Fruit fly (Drosophila melanogaster) whole organism, adult: ENCODE results near the gene CG9922.

Experiments
- CG11617 ChIP-seq: fragments of 200-800 bp; sonication (Bioruptor generic); optimal IDR thresholded peaks from 2 replicates; lab custom pipeline; 2017; ENCODE audit warnings: mild to moderate bottlenecking, missing biosample characterization, missing genetic modification reagents, missing genetic modification characterization
- CG12768 ChIP-seq: fragments of 200-800 bp; sonication (Bioruptor generic); optimal IDR thresholded peaks from 2 replicates; lab custom pipeline; 2017; ENCODE audit warnings: missing biosample characterization, missing genetic modification characterization, mild to moderate bottlenecking, moderate library complexity, missing genetic modification reagents
- CG14711 ChIP-seq: fragments of 200-800 bp; sonication (Bioruptor generic); optimal IDR thresholded peaks from 2 replicates; lab custom pipeline; 2018; ENCODE audit warnings: missing biosample characterization, mild to moderate bottlenecking, missing genetic modification characterization, moderate library complexity
- CG1620 ChIP-seq: fragments of 200-800 bp; sonication (Bioruptor generic); optimal IDR thresholded peaks from 2 replicates; lab custom pipeline; 2016; ENCODE audit warnings: missing biosample characterization, missing genetic modification characterization
- CG33017 ChIP-seq: fragments of 200-800 bp; sonication (Bioruptor generic); optimal IDR thresholded peaks from 2 replicates; lab custom pipeline; 2018; ENCODE audit warnings: missing biosample characterization, mild to moderate bottlenecking, missing genetic modification characterization, moderate library complexity
- CG5204 ChIP-seq: fragments of 200-800 bp; sonication (Bioruptor generic); optimal IDR thresholded peaks from 2 replicates; lab custom pipeline; 2016; ENCODE audit warnings: missing biosample characterization, missing genetic modification characterization
- CG7045 ChIP-seq: fragments of 200-800 bp; sonication (Bioruptor generic); optimal IDR thresholded peaks from 2 replicates; lab custom pipeline; 2017; ENCODE audit warnings: missing biosample characterization, mild to moderate bottlenecking, missing genetic modification characterization
- CG7101 ChIP-seq: fragments of 200-800 bp; sonication (Bioruptor generic); optimal IDR thresholded peaks from 2 replicates; lab custom pipeline; 2018; ENCODE audit warnings: missing biosample characterization, mild to moderate bottlenecking, missing genetic modification characterization, moderate library complexity
- Clk ChIP-seq: fragments of 200-800 bp; sonication (Bioruptor generic); optimal IDR thresholded peaks from 2 replicates; lab custom pipeline; 2017; ENCODE audit warnings: missing biosample characterization, missing genetic modification characterization
- Crg-1 ChIP-seq: fragments of 200-800 bp; sonication (Bioruptor generic); optimal IDR thresholded peaks from 2 replicates; lab custom pipeline; 2016; ENCODE audit warnings: missing biosample characterization, missing genetic modification characterization
- Hr96 ChIP-seq: fragments of 200-800 bp; sonication (Bioruptor generic); optimal IDR thresholded peaks from 2 replicates; lab custom pipeline; 2016; ENCODE audit warnings: missing biosample characterization, missing genetic modification characterization
- Mnt ChIP-seq: fragments of 200-800 bp; sonication (Bioruptor generic); optimal IDR thresholded peaks from 2 replicates; lab custom pipeline; 2016; ENCODE audit warnings: missing biosample characterization, mild to moderate bottlenecking, missing genetic modification characterization
- bab1 ChIP-seq: fragments of 200-800 bp; sonication (Bioruptor generic); optimal IDR thresholded peaks from 3 replicates; lab custom pipeline; 2019; ENCODE audit warnings: missing biosample characterization, mild to moderate bottlenecking, missing genetic modification characterization, moderate library complexity
- cic ChIP-seq: fragments of 200-800 bp; sonication (Bioruptor generic); optimal IDR thresholded peaks from 2 replicates; lab custom pipeline; 2017; ENCODE audit warnings: missing biosample characterization, mild to moderate bottlenecking, missing genetic modification characterization, moderate library complexity
- cnc ChIP-seq, 2 experiments: fragments of >200 bp; optimal IDR thresholded peaks; 2 replicates each; lab custom pipeline; 2017
- kay ChIP-seq: fragments of 200-800 bp; sonication (Bioruptor generic); peaks from one replicate; lab custom pipeline; 2016; ENCODE audit warnings: missing biosample characterization, missing genetic modification characterization, borderline replicate concordance
- ovo ChIP-seq: fragments of 200-800 bp; sonication (Bioruptor generic); optimal IDR thresholded peaks from 2 replicates; lab custom pipeline; 2016; ENCODE audit warnings: missing biosample characterization, missing genetic modification characterization
- pad ChIP-seq: fragments of 200-800 bp; sonication (Bioruptor generic); optimal IDR thresholded peaks from 3 replicates; lab custom pipeline; 2017; ENCODE audit warnings: missing biosample characterization, missing genetic modification characterization, mild to moderate bottlenecking, moderate library complexity, missing genetic modification reagents
- tj ChIP-seq: fragments of 200-800 bp; sonication (Bioruptor generic); optimal IDR thresholded peaks from 3 replicates; lab custom pipeline; 2017; ENCODE audit warnings: missing biosample characterization, mild to moderate bottlenecking, missing genetic modification characterization, moderate library complexity
- toe ChIP-seq: fragments of 200-800 bp; sonication (Bioruptor generic); optimal IDR thresholded peaks from 2 replicates; lab custom pipeline; 2016; ENCODE audit warnings: missing biosample characterization, missing genetic modification characterization

CG9922 gene

DNA sequence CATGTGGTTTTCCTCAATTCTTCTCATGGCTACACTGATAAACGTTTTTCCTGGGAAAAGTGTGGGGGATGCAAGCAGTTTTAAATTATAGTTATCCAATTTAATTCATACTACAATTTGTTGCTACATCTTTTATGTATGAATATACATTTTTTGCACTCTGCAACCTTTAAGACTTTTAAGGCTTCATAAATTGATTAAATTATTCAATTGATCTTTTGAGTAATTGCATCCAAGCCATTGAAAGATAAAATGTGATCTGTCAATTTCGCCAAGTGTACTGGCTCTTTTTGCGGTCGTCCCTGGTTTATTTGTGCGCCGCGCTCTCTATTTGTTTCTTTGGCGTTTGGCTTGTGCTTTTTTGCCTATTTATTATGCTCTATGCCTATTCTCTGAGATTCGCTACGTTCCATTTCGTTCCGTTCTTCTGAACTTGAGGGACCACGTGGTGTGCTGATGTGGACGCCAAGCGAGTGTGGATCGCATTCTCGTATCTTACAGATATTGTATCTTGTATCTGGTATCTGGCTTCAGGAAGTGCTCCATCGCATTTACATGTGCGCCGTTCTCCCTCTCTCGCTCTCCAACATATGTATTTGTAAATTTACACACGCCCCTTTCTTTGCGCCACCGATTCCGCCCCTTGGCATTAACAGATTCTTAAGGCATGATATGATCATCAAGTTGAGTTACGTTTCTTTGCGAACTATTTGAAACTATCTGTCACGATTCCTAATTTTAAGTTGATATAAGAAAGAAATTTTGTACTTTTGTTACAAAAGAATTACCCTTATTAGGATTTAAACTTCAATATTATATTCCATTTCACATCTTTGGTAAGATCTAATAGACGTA, 16.2 kb upstream of the CG9922 start:
- TF ChIP-seq tj (no peak), cic (GFP tag; lab: Kevin White, UChicago) (no peak), cnc (optimal IDR thresholded peaks at IDR 0.05; lab: Kevin White, UChicago) (no peak), ovo (no peak), CG7101 (tag; lab: Kevin White, UChicago) (peak; percentile 75), CG33017 (tag; lab: Kevin White, UChicago) (peak; percentile 74), kay (GFP tag; lab: Kevin White, UChicago) (peak; percentile 6), CG7045 (peak; percentile 84), CG14711 (tag; lab: Kevin White, UChicago) (peak; percentile 61), Clk (GFP tag; lab: Kevin White, UChicago) (peak; percentile 24), CG12768 (GFP tag; lab: Kevin White, UChicago) (peak; percentile 66), CG5204 (GFP tag; lab: Kevin White, UChicago) (peak; percentile 83), Hr96 (peak; percentile 71), CG11617 (peak; percentile 58), Mnt (GFP tag; lab: Kevin White, UChicago) (peak; percentile 81), pad (GFP tag; lab: Kevin White, UChicago) (peak; percentile 49), CG1620 (GFP tag; lab: Kevin White, UChicago) (no peak), bab1 (GFP tag; lab: Kevin White, UChicago) (no peak), toe (GFP tag; lab: Kevin White, UChicago) (peak; percentile 62), Crg-1 (GFP tag; lab: Kevin White, UChicago) (peak; percentile 14)

DNA sequence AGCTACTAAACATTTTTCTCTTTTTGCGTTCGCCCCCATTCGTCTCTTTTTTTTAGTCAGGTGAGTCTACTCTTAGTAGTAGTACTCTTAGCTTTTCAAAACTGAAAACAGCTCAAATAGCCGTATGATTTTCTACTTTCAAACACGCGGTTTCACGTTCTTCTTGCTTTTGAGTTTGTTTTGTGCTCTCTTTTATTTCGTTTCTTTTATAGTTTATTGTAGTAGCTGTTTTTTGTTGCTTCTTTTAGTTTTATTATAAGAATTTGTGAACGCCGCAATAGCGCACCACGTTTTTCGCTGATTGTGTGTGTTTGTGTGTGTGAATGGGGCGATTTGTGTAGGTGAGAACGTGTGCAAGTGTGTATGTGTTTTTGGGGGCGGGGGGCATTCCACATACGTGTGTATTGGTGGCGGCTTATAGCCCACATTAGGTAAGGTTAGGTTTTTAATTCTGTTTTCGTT, 15.2 kb upstream of the CG9922 start:
- TF ChIP-seq Crg-1 (GFP tag; lab: Kevin White, UChicago) (no peak), pad (GFP tag; lab: Kevin White, UChicago) (peak; percentile 6), bab1 (GFP tag; lab: Kevin White, UChicago) (peak; percentile 16), CG33017 (tag; lab: Kevin White, UChicago) (peak; percentile 33), CG11617 (peak; percentile 3), kay (GFP tag; lab: Kevin White, UChicago) (peak; percentile 97), CG5204 (GFP tag; lab: Kevin White, UChicago) (no peak), Hr96 (peak; percentile 47), Mnt (GFP tag; lab: Kevin White, UChicago) (peak; percentile 97), tj (peak; percentile 92), cic (GFP tag; lab: Kevin White, UChicago) (peak; percentile 99), CG1620 (GFP tag; lab: Kevin White, UChicago) (no peak), CG7101 (tag; lab: Kevin White, UChicago) (peak; percentile 17), CG12768 (GFP tag; lab: Kevin White, UChicago) (peak; percentile 50)

DNA sequence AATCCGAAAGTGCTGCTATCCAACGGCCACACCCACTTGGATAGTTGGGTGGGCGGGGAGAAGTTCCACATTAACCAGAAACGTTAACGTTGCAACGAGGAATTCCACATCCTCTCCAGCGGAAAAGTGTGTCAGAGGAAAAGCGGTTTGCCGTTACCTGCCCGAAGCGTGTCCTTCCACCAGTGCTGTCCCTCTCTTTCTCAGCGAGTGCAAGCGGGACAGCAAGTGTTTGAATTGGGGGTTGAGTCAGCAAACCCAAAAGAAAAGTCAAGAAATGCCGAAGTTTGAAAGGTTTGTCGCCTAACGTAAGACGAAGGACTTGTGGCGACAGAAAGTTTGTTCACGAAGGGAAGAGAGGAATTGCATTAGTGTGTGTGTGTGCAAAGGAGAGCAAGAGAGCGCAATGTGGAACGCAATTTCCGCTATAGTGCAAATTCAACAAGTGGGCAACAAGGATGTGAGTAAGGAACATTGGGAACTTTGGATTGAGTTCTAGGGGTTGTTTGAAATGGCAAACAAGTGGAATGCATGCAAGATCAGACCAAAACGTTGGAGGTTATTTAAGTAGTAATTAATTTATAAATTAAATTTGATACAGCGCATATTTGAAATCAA, 14.5 kb upstream of the CG9922 start:
- TF ChIP-seq CG33017 (tag; lab: Kevin White, UChicago) (no peak), Clk (GFP tag; lab: Kevin White, UChicago) (no peak), CG12768 (GFP tag; lab: Kevin White, UChicago) (no peak), CG11617 (no peak), CG1620 (GFP tag; lab: Kevin White, UChicago) (no peak), pad (GFP tag; lab: Kevin White, UChicago) (no peak)

- TF ChIP-seq CG12768 (GFP tag; lab: Kevin White, UChicago) (peak; percentile 50), Hr96 (peak; percentile 22), Clk (GFP tag; lab: Kevin White, UChicago) (no peak), tj (peak; percentile 33), CG33017 (tag; lab: Kevin White, UChicago) (peak; percentile 68), CG5204 (GFP tag; lab: Kevin White, UChicago) (peak; percentile 19), bab1 (GFP tag; lab: Kevin White, UChicago) (no peak), pad (GFP tag; lab: Kevin White, UChicago) (peak; percentile 29), CG14711 (tag; lab: Kevin White, UChicago) (peak; percentile 48), Crg-1 (GFP tag; lab: Kevin White, UChicago) (no peak), Mnt (GFP tag; lab: Kevin White, UChicago) (peak; percentile 13), CG7045 (peak; percentile 28), kay (GFP tag; lab: Kevin White, UChicago) (no peak), toe (GFP tag; lab: Kevin White, UChicago) (no peak), cnc (optimal IDR thresholded peaks at IDR 0.05; lab: Kevin White, UChicago) (no peak), ovo (no peak), CG1620 (GFP tag; lab: Kevin White, UChicago) (no peak), CG7101 (tag; lab: Kevin White, UChicago) (peak; percentile 69), cic (GFP tag; lab: Kevin White, UChicago) (peak; percentile 49), CG11617 (peak; percentile 72)
Observed at dm6 chr3R:14048702-14049142, 12.5 kb upstream of the CG9922 start.

- no peak for TF ChIP-seq CG11617
- TF ChIP-seq CG1620 (GFP tag; lab: Kevin White, UChicago) = no peak
Observed at dm6 chr3R:14044361-14044860, 8.2 kb upstream of the CG9922 start.
